Worm (Caenorhabditis elegans) whole organism, late embryonic: ENCODE data around the gene C45G9.4.

ENCODE experiments used
- C08G9.2 ChIP-seq: sonication (generic microtip); optimal IDR thresholded peaks from 2 replicates; lab custom pipeline; 2016; ENCODE audit warnings: mild to moderate bottlenecking, missing genetic modification characterization, moderate library complexity, missing compliant biosample characterization
- C38D4.7 ChIP-seq: fragments of 200-800 bp; sonication (Bioruptor generic); optimal IDR thresholded peaks from 2 replicates; lab custom pipeline; 2018; ENCODE audit warnings: mild to moderate bottlenecking, missing genetic modification characterization, moderate library complexity, missing compliant biosample characterization
- K02D7.2 ChIP-seq: sonication (generic microtip); optimal IDR thresholded peaks from 2 replicates; lab custom pipeline; 2017; ENCODE audit warnings: mild to moderate bottlenecking, missing genetic modification characterization, missing compliant biosample characterization
- K09A11.1 ChIP-seq: sonication (generic microtip); optimal IDR thresholded peaks from 2 replicates; lab custom pipeline; 2017; ENCODE audit warnings: antibody characterized with exemption, mild to moderate bottlenecking, missing genetic modification characterization, missing compliant biosample characterization; ENCODE audit not compliant: insufficient read depth
- T23F11.4 ChIP-seq: fragments of 200-800 bp; sonication (Bioruptor generic); optimal IDR thresholded peaks from 2 replicates; lab custom pipeline; 2018; ENCODE audit warnings: mild to moderate bottlenecking, missing genetic modification characterization, missing compliant biosample characterization
- Y22D7AL.16 ChIP-seq: sonication (generic microtip); optimal IDR thresholded peaks from 2 replicates; lab custom pipeline; 2016; ENCODE audit warnings: missing genetic modification characterization, missing compliant biosample characterization
- ahr-1 ChIP-seq: sonication (generic microtip); optimal IDR thresholded peaks from 2 replicates; lab custom pipeline; 2016; ENCODE audit warnings: missing genetic modification characterization, missing compliant biosample characterization
- ama-1 ChIP-seq: fragments of 150-350 bp; optimal IDR thresholded peaks from 2 replicates; lab custom pipeline; 2014
- ceh-14 ChIP-seq: sonication (generic microtip); optimal IDR thresholded peaks from 2 replicates; lab custom pipeline; 2016; ENCODE audit warnings: missing genotype, missing genetic modification characterization, missing compliant biosample characterization
- ceh-18 ChIP-seq: sonication (generic microtip); optimal IDR thresholded peaks from 2 replicates; lab custom pipeline; 2016; ENCODE audit warnings: missing genetic modification characterization, missing compliant biosample characterization
- ceh-2 ChIP-seq: sonication (generic microtip); optimal IDR thresholded peaks from 2 replicates; lab custom pipeline; 2016; ENCODE audit warnings: missing genotype, missing genetic modification characterization, missing compliant biosample characterization
- ceh-22 ChIP-seq: sonication (generic microtip); optimal IDR thresholded peaks from 2 replicates; lab custom pipeline; 2017; ENCODE audit warnings: missing biosample characterization, missing genetic modification characterization
- ceh-24 ChIP-seq: sonication (generic microtip); optimal IDR thresholded peaks from 2 replicates; lab custom pipeline; 2016; ENCODE audit warnings: mild to moderate bottlenecking, missing genetic modification characterization, missing compliant biosample characterization
- ceh-30 ChIP-seq: fragments of 150-350 bp; optimal IDR thresholded peaks from 2 replicates; lab custom pipeline; 2014; ENCODE audit warnings: missing biosample characterization, missing genetic modification characterization
- ceh-31 ChIP-seq: sonication (generic microtip); optimal IDR thresholded peaks from 2 replicates; lab custom pipeline; 2016; ENCODE audit warnings: missing genetic modification characterization, missing compliant biosample characterization
- ceh-34 ChIP-seq: sonication (generic microtip); optimal IDR thresholded peaks from 2 replicates; lab custom pipeline; 2016; ENCODE audit warnings: mild to moderate bottlenecking, missing genetic modification characterization, missing compliant biosample characterization
- dmd-4 ChIP-seq: sonication (generic microtip); optimal IDR thresholded peaks from 2 replicates; lab custom pipeline; 2016; ENCODE audit warnings: borderline replicate concordance, missing genetic modification characterization, missing compliant biosample characterization
- dve-1 ChIP-seq: sonication (generic microtip); optimal IDR thresholded peaks from 2 replicates; lab custom pipeline; 2017; ENCODE audit warnings: antibody characterized with exemption, mild to moderate bottlenecking, missing genetic modification characterization, missing compliant biosample characterization
- elt-2 ChIP-seq: sonication (generic microtip); optimal IDR thresholded peaks from 2 replicates; lab custom pipeline; 2016; ENCODE audit warnings: missing genetic modification reagents, missing genetic modification characterization, missing compliant biosample characterization
- elt-4 ChIP-seq: sonication (generic microtip); optimal IDR thresholded peaks from 2 replicates; lab custom pipeline; 2016; ENCODE audit warnings: missing genetic modification characterization, missing compliant biosample characterization
- eyg-1 ChIP-seq: sonication (generic microtip); optimal IDR thresholded peaks from 2 replicates; lab custom pipeline; 2016; ENCODE audit warnings: missing genotype, missing genetic modification characterization, missing compliant biosample characterization
- fax-1 ChIP-seq: sonication (generic microtip); optimal IDR thresholded peaks from 2 replicates; lab custom pipeline; 2016; ENCODE audit warnings: missing genotype, missing genetic modification characterization, missing compliant biosample characterization
- fkh-10 ChIP-seq: fragments of 150-350 bp; optimal IDR thresholded peaks from 2 replicates; lab custom pipeline; 2014; ENCODE audit warnings: missing biosample characterization, missing genetic modification reagents, missing genetic modification characterization
- fkh-6 ChIP-seq: sonication (generic microtip); optimal IDR thresholded peaks from 2 replicates; lab custom pipeline; 2016; ENCODE audit warnings: missing genetic modification characterization, missing compliant biosample characterization
- gmeb-2 ChIP-seq: sonication (generic microtip); optimal IDR thresholded peaks from 2 replicates; lab custom pipeline; 2016; ENCODE audit warnings: missing genetic modification characterization, inconsistent platforms, missing compliant biosample characterization
- hlh-30 ChIP-seq: sonication (generic microtip); optimal IDR thresholded peaks from 2 replicates; lab custom pipeline; 2017; ENCODE audit warnings: antibody characterized with exemption, missing genetic modification characterization, missing compliant biosample characterization; ENCODE audit not compliant: insufficient read depth
- hlh-8 ChIP-seq: sonication (generic microtip); optimal IDR thresholded peaks from 2 replicates; lab custom pipeline; 2016; ENCODE audit warnings: missing genotype, missing genetic modification characterization, missing compliant biosample characterization
- lim-6 ChIP-seq: sonication (generic microtip); optimal IDR thresholded peaks from 2 replicates; lab custom pipeline; 2016; ENCODE audit warnings: missing genetic modification characterization, missing compliant biosample characterization
- madf-2 ChIP-seq: sonication (generic microtip); optimal IDR thresholded peaks from 2 replicates; lab custom pipeline; 2017; ENCODE audit warnings: missing genetic modification characterization, missing compliant biosample characterization
- mec-3 ChIP-seq: sonication (generic microtip); optimal IDR thresholded peaks from 2 replicates; lab custom pipeline; 2016; ENCODE audit warnings: borderline replicate concordance, missing genetic modification characterization, missing compliant biosample characterization
- nfya-1 ChIP-seq: sonication (generic microtip); optimal IDR thresholded peaks from 2 replicates; lab custom pipeline; 2017; ENCODE audit warnings: missing genetic modification characterization, mild to moderate bottlenecking, missing compliant biosample characterization, antibody characterized with exemption, moderate library complexity
- nhr-232 ChIP-seq: sonication (generic microtip); optimal IDR thresholded peaks from 2 replicates; lab custom pipeline; 2016; ENCODE audit warnings: missing genetic modification characterization, missing compliant biosample characterization
- odd-2 ChIP-seq: sonication (generic microtip); optimal IDR thresholded peaks from 2 replicates; lab custom pipeline; 2017; ENCODE audit warnings: antibody characterized with exemption, mild to moderate bottlenecking, missing genetic modification characterization, missing compliant biosample characterization
- pat-9 ChIP-seq: fragments of 200-800 bp; sonication (Bioruptor generic); optimal IDR thresholded peaks from 2 replicates; lab custom pipeline; 2018; ENCODE audit warnings: mild to moderate bottlenecking, missing genetic modification characterization, moderate library complexity, missing compliant biosample characterization
- pha-2 ChIP-seq: sonication (generic microtip); optimal IDR thresholded peaks from 2 replicates; lab custom pipeline; 2017; ENCODE audit warnings: mild to moderate bottlenecking, missing genetic modification characterization, missing compliant biosample characterization
- pqm-1 ChIP-seq: sonication (generic microtip); optimal IDR thresholded peaks from 2 replicates; lab custom pipeline; 2016; ENCODE audit warnings: missing genetic modification characterization, missing compliant biosample characterization
- ref-2 ChIP-seq: sonication (generic microtip); optimal IDR thresholded peaks from 2 replicates; lab custom pipeline; 2016; ENCODE audit warnings: missing genetic modification characterization, missing compliant biosample characterization
- rnt-1 ChIP-seq: sonication (generic microtip); optimal IDR thresholded peaks from 2 replicates; lab custom pipeline; 2016; ENCODE audit warnings: missing genetic modification characterization, missing compliant biosample characterization
- sox-2 ChIP-seq: fragments of 200-800 bp; sonication (Bioruptor generic); IDR thresholded peaks from 2 replicates; pipeline ENCODE4 v1.3.6; 2022; ENCODE audit warnings: missing genetic modification reagents, missing genetic modification characterization, missing compliant biosample characterization
- tbx-2 ChIP-seq: sonication (generic microtip); optimal IDR thresholded peaks from 2 replicates; lab custom pipeline; 2016; ENCODE audit warnings: missing genetic modification characterization, missing compliant biosample characterization
- unc-42 ChIP-seq: sonication (generic microtip); optimal IDR thresholded peaks from 2 replicates; lab custom pipeline; 2016; ENCODE audit warnings: missing genotype, missing genetic modification characterization, missing compliant biosample characterization
- unc-55 ChIP-seq: sonication (generic microtip); optimal IDR thresholded peaks from 2 replicates; lab custom pipeline; 2017; ENCODE audit warnings: missing biosample characterization, missing genetic modification reagents, missing genetic modification characterization
- zip-5 ChIP-seq: sonication (generic microtip); optimal IDR thresholded peaks from 2 replicates; lab custom pipeline; 2016; ENCODE audit warnings: missing genetic modification characterization, missing compliant biosample characterization
- ztf-16 ChIP-seq: sonication (generic microtip); optimal IDR thresholded peaks from 2 replicates; lab custom pipeline; 2017; ENCODE audit warnings: missing genetic modification characterization, missing compliant biosample characterization

C45G9.4 gene

DNA sequence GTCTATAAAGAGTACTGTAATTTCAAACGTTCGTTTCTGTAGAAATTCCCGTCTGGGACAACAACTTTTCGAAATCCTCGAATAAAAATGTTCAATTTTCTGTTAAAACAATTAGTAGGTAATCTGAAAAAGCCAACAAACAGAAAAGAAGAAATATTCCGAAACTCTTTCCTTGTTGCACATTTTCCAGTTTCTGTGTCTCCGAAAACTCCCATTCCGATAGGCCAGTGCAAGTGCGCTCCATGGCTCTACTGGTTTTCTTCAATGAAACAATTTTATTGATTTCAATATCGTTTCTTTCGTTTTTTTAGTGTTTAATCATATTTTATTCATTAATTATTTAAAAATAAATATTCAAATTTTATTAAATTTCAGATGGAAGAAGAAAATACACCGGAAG lies 40.1 kb downstream of the C45G9.4 start, which contains the start of gene F54D8.6 (continued):
- TF ChIP-seq ceh-34, result no peak
- no peak for TF ChIP-seq mec-3 (tag; lab: Kevin White, UChicago)
- TF ChIP-seq ceh-30 (tag; lab: Kevin White, UChicago), result no peak
- TF ChIP-seq ceh-14 (tag; lab: Kevin White, UChicago), result no peak
- no peak for TF ChIP-seq rnt-1 (tag; lab: Kevin White, UChicago)
- no peak for TF ChIP-seq unc-55
- no peak for TF ChIP-seq pqm-1
- TF ChIP-seq T23F11.4 (GFP tag; lab: Kevin White, UChicago), result no peak
- no peak for TF ChIP-seq fkh-6 (tag; lab: Kevin White, UChicago)

DNA sequence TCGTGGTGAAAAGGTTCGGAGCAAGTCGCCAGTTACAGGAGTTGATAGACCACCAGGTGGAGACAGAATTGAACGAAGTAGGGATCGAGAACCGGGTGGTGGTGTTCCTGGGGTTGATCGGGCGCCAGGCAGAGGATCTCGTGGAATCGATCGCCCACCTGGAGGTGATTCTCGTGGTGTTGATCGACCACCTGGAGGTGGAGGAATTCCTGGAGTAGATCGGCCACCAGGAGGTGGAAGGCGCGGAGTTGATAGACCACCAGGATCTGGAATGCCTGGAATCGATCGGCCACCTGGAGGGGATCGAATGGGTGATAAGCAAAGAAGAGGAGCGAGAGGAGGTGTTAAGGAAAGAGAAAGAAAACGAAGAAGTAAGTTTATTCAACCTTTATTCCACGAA lies 43.0 kb downstream of the C45G9.4 start:
- TF ChIP-seq ceh-18 (tag; lab: Kevin White, UChicago) (no peak), ceh-30 (tag; lab: Kevin White, UChicago) (no peak), unc-42 (no peak), fkh-6 (tag; lab: Kevin White, UChicago) (no peak), ztf-16 (tag; lab: Kevin White, UChicago) (no peak), tbx-2 (tag; lab: Kevin White, UChicago) (no peak), eyg-1 (tag; lab: Kevin White, UChicago) (no peak), fax-1 (tag; lab: Kevin White, UChicago) (no peak), C08G9.2 (tag; lab: Kevin White, UChicago) (no peak), zip-5 (tag; lab: Kevin White, UChicago) (no peak), ceh-31 (no peak), ceh-24 (no peak), mec-3 (tag; lab: Kevin White, UChicago) (no peak), fkh-10 (GFP tag; lab: Kevin White, UChicago) (no peak), gmeb-2 (tag; lab: Kevin White, UChicago) (no peak)

DNA sequence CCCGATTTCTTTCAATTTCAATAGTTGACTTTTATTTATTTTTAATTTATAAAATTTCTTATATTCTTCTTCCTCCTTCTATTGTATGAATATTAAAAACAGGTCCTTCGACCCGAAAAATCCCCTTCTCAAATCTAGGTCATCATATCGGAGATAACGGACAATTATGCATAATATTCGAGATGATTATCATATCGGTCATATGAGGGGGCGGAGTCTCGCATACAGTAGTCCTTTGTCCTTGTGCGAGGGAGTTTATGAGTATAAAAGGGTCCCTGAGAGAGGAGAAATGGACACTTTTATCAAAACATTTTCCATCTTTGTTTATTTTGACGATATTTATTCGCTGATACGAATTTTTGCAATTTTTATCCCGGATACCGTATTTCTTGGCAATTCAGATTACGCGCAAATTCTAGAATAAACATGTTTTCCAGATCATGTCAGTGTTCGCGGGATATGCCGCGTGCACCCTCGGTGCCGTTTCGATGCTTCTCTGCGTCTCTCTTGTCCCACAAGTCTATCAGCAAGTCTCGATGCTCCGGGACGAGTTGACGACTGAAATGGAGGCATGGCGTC lies 44.5 kb downstream of the C45G9.4 start, which contains the start of gene dpy-17:
Gene dpy-17 (plus strand): TSS at position 438 of the 579 bp plus-strand sequence.
- no peak for TF ChIP-seq C08G9.2 (tag; lab: Kevin White, UChicago)
- TF ChIP-seq nhr-232 (tag; lab: Kevin White, UChicago), result no peak
- TF ChIP-seq fkh-10 (GFP tag; lab: Kevin White, UChicago), result no peak
- TF ChIP-seq zip-5 (tag; lab: Kevin White, UChicago), result no peak
- TF ChIP-seq unc-42, result no peak
- TF ChIP-seq elt-4 (tag; lab: Kevin White, UChicago), result no peak
- peak; percentile 1 for TF ChIP-seq nfya-1 (tag; lab: Kevin White, UChicago)
- TF ChIP-seq ama-1 (lab: Kevin White, UChicago), result peak; percentile 82

DNA sequence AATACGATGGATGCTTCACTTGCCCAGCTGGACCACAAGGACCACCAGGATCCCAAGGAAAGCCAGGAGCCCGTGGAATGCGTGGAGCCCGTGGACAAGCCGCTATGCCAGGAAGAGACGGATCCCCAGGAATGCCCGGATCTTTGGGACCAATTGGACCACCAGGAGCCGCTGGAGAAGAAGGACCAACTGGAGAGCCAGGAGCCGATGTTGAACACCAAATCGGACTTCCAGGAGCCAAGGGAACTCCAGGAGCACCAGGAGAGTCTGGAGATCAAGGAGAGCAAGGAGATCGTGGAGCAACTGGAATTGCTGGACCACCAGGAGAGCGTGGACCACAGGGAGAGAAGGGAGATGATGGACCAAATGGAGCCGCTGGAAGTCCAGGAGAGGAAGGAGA lies 45.5 kb downstream of the C45G9.4 start:
- TF ChIP-seq ceh-34, result peak; percentile 4
- TF ChIP-seq C38D4.7 (GFP tag; lab: Kevin White, UChicago), result no peak
- TF ChIP-seq C08G9.2 (tag; lab: Kevin White, UChicago), result peak; percentile 14
- no peak for TF ChIP-seq odd-2 (tag; lab: Kevin White, UChicago)
- TF ChIP-seq pqm-1, result no peak
- no peak for TF ChIP-seq K09A11.1
- peak; percentile 63 for TF ChIP-seq T23F11.4 (GFP tag; lab: Kevin White, UChicago)
- no peak for TF ChIP-seq tbx-2 (tag; lab: Kevin White, UChicago)
- TF ChIP-seq, all 69 proteins: peak for 3

DNA sequence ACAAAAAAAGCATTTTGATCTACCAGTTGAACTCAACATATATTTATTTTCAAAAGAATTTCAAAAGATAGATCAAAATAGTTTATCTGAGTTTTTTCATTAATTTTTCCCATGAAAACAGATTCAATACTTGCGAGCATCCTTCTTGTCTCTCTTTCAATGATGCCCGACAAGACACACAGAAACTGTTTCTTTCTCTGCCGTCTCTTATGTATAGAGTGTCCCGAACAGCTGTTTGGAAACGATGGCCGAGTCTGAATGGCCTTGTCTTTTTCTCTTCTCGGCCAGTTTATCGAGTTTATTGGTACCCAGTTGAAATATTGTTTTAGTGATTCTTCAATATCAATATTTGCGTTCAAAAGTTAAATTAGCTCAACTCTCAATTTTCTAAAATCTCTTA lies 46.2 kb downstream of the C45G9.4 start:
- TF ChIP-seq dmd-4 (tag; lab: Kevin White, UChicago) (no peak), K02D7.2 (tag; lab: Kevin White, UChicago) (no peak), fkh-6 (tag; lab: Kevin White, UChicago) (no peak), ceh-2 (tag; lab: Kevin White, UChicago) (peak; percentile 61), elt-2 (tag; lab: Kevin White, UChicago) (no peak), dve-1 (tag; lab: Kevin White, UChicago) (no peak), ceh-14 (tag; lab: Kevin White, UChicago) (no peak), eyg-1 (tag; lab: Kevin White, UChicago) (no peak), Y22D7AL.16 (tag; lab: Kevin White, UChicago) (no peak), pat-9 (tag; lab: Kevin White, UChicago) (no peak), ceh-22 (no peak), madf-2 (tag; lab: Kevin White, UChicago) (no peak), pha-2 (no peak), ahr-1 (tag; lab: Kevin White, UChicago) (no peak), tbx-2 (tag; lab: Kevin White, UChicago) (peak; percentile 63), sox-2 (no peak), ref-2 (tag; lab: Kevin White, UChicago) (peak; percentile 26), hlh-8 (peak; percentile 67), fax-1 (tag; lab: Kevin White, UChicago) (no peak), lim-6 (tag; lab: Kevin White, UChicago) (no peak), hlh-30 (tag; lab: Kevin White, UChicago) (no peak)
